Worm (Caenorhabditis elegans) whole organism, L1 larva: ENCODE results near the gene C05C10.7.

Experiments
- C04F5.9 ChIP-seq: sonication (generic microtip); optimal IDR thresholded peaks from 2 replicates; lab custom pipeline; 2016; ENCODE audit warnings: missing genetic modification characterization, missing compliant biosample characterization
- C16A3.4 ChIP-seq: fragments of 150-350 bp; optimal IDR thresholded peaks from 2 replicates; lab custom pipeline; 2014; ENCODE audit warnings: missing biosample characterization, missing genetic modification characterization
- aha-1 ChIP-seq: fragments of 150-350 bp; optimal IDR thresholded peaks from 2 replicates; lab custom pipeline; 2014; ENCODE audit warnings: missing biosample characterization, missing genetic modification characterization
- blmp-1 ChIP-seq: fragments of 150-350 bp; optimal IDR thresholded peaks from 2 replicates; lab custom pipeline; 2014; ENCODE audit warnings: missing biosample characterization, missing genetic modification characterization
- ceh-90 ChIP-seq: sonication (generic microtip); optimal IDR thresholded peaks from 2 replicates; lab custom pipeline; 2016; ENCODE audit warnings: missing genetic modification characterization, missing compliant biosample characterization
- ces-1 ChIP-seq: fragments of 150-350 bp; optimal IDR thresholded peaks from 2 replicates; lab custom pipeline; 2014; ENCODE audit warnings: missing biosample characterization, missing genetic modification reagents, missing genetic modification characterization
- efl-1 ChIP-seq, 4 experiments: fragments of 150-350 bp; optimal IDR thresholded peaks in 3 of 4; peaks in 1 of 4; 1 replicate in 1 of 4; 2 replicates in 3 of 4; lab custom pipeline; 2014; ENCODE audit warnings: missing biosample characterization in 2 of 4, missing genetic modification characterization in 2 of 4, missing genetic modification reagents in 2 of 4
- efl-3 ChIP-seq: fragments of 200-800 bp; sonication (Bioruptor generic); optimal IDR thresholded peaks from 2 replicates; lab custom pipeline; 2018; ENCODE audit warnings: mild to moderate bottlenecking, missing genetic modification characterization, missing compliant biosample characterization
- ets-5 ChIP-seq: fragments of 200-800 bp; sonication (Bioruptor generic); IDR thresholded peaks from 2 replicates; pipeline ENCODE4 v1.3.6; 2022; ENCODE audit warnings: missing genetic modification characterization, missing compliant biosample characterization
- fkh-10 ChIP-seq: sonication (generic microtip); optimal IDR thresholded peaks from 2 replicates; lab custom pipeline; 2017; ENCODE audit warnings: missing biosample characterization, missing genetic modification reagents, missing genetic modification characterization
- fkh-4 ChIP-seq: sonication (generic microtip); optimal IDR thresholded peaks from 2 replicates; lab custom pipeline; 2016; ENCODE audit warnings: missing compliant biosample characterization, missing genetic modification characterization, borderline replicate concordance
- fkh-8 ChIP-seq: sonication (generic microtip); optimal IDR thresholded peaks from 2 replicates; lab custom pipeline; 2016; ENCODE audit warnings: mild to moderate bottlenecking, missing genetic modification characterization, missing compliant biosample characterization
- hpl-2 ChIP-seq: fragments of 150-350 bp; optimal IDR thresholded peaks from 2 replicates; lab custom pipeline; 2014; ENCODE audit warnings: missing biosample characterization, missing genetic modification reagents, missing genetic modification characterization
- irx-1 ChIP-seq: sonication (generic microtip); optimal IDR thresholded peaks from 2 replicates; lab custom pipeline; 2016; ENCODE audit warnings: missing genetic modification characterization, missing compliant biosample characterization
- jun-1 ChIP-seq: fragments of 150-350 bp; optimal IDR thresholded peaks from 2 replicates; lab custom pipeline; 2014; ENCODE audit warnings: missing biosample characterization, missing genetic modification reagents, missing genetic modification characterization
- lin-14 ChIP-seq: fragments of 200-800 bp; sonication (Bioruptor generic); optimal IDR thresholded peaks from 2 replicates; lab custom pipeline; 2018; ENCODE audit warnings: mild to moderate bottlenecking, missing genetic modification characterization, moderate library complexity, missing compliant biosample characterization
- lin-15B ChIP-seq: fragments of 150-350 bp; sonication (generic microtip); optimal IDR thresholded peaks from 3 replicates; lab custom pipeline; 2014; ENCODE audit warnings: missing biosample characterization, missing genetic modification characterization
- lin-39 ChIP-seq: fragments of 150-350 bp; optimal IDR thresholded peaks from 2 replicates; lab custom pipeline; 2014; ENCODE audit warnings: missing biosample characterization, missing genetic modification reagents, missing genetic modification characterization
- lir-3 ChIP-seq: sonication (generic microtip); optimal IDR thresholded peaks from 2 replicates; lab custom pipeline; 2016; ENCODE audit warnings: mild to moderate bottlenecking, missing genetic modification characterization, moderate library complexity, missing compliant biosample characterization; ENCODE audit not compliant: poor library complexity
- mdl-1 ChIP-seq, 2 experiments: fragments of 150-350 bp; optimal IDR thresholded peaks; 2 replicates each; lab custom pipeline; 2014 to 2017; ENCODE audit warnings: missing biosample characterization in 2 of 2, missing genetic modification characterization in 2 of 2, inconsistent platforms in 1 of 2
- mep-1 ChIP-seq: fragments of 150-350 bp; optimal IDR thresholded peaks from 2 replicates; lab custom pipeline; 2014; ENCODE audit warnings: missing biosample characterization, missing genetic modification characterization
- nhr-20 ChIP-seq: sonication (generic microtip); optimal IDR thresholded peaks from 2 replicates; lab custom pipeline; 2016; ENCODE audit warnings: mild to moderate bottlenecking, missing genetic modification characterization, missing compliant biosample characterization
- nhr-47 ChIP-seq: sonication (generic microtip); optimal IDR thresholded peaks from 2 replicates; lab custom pipeline; 2016; ENCODE audit warnings: mild to moderate bottlenecking, missing genetic modification characterization, moderate library complexity, missing compliant biosample characterization
- nhr-77 ChIP-seq: fragments of 150-350 bp; optimal IDR thresholded peaks from 2 replicates; lab custom pipeline; 2014; ENCODE audit warnings: missing biosample characterization, missing genetic modification characterization
- nhr-90 ChIP-seq: sonication (generic microtip); optimal IDR thresholded peaks from 2 replicates; lab custom pipeline; 2016; ENCODE audit warnings: mild to moderate bottlenecking, missing genetic modification characterization, missing compliant biosample characterization; ENCODE audit not compliant: poor library complexity
- pax-3 ChIP-seq: fragments of 200-800 bp; sonication (Bioruptor generic); optimal IDR thresholded peaks from 2 replicates; lab custom pipeline; 2018; ENCODE audit warnings: mild to moderate bottlenecking, missing genetic modification characterization, moderate library complexity, missing compliant biosample characterization
- pqm-1 ChIP-seq: sonication (generic microtip); optimal IDR thresholded peaks from 3 replicates; lab custom pipeline; 2017; ENCODE audit warnings: missing biosample characterization, missing genetic modification characterization
- rnt-1 ChIP-seq: sonication (generic microtip); optimal IDR thresholded peaks from 2 replicates; lab custom pipeline; 2016; ENCODE audit warnings: mild to moderate bottlenecking, missing genetic modification characterization, moderate library complexity, missing compliant biosample characterization
- sptf-1 ChIP-seq: fragments of 150-350 bp; optimal IDR thresholded peaks from 2 replicates; lab custom pipeline; 2014; ENCODE audit warnings: missing biosample characterization, missing genetic modification characterization
- sup-37 ChIP-seq: fragments of 200-800 bp; sonication (Bioruptor generic); optimal IDR thresholded peaks from 2 replicates; lab custom pipeline; 2018; ENCODE audit warnings: mild to moderate bottlenecking, missing genetic modification characterization, missing compliant biosample characterization
- swsn-7 ChIP-seq: sonication (generic microtip); optimal IDR thresholded peaks from 2 replicates; lab custom pipeline; 2016; ENCODE audit warnings: missing genetic modification characterization, missing compliant biosample characterization
- unc-130 ChIP-seq: fragments of 150-350 bp; optimal IDR thresholded peaks from 2 replicates; lab custom pipeline; 2017; ENCODE audit warnings: missing biosample characterization, missing genetic modification characterization, inconsistent platforms
- unc-30 ChIP-seq: sonication (generic microtip); optimal IDR thresholded peaks from 2 replicates; lab custom pipeline; 2017; ENCODE audit warnings: missing biosample characterization, missing genetic modification characterization
- unc-86 ChIP-seq: sonication (generic microtip); optimal IDR thresholded peaks from 2 replicates; lab custom pipeline; 2016; ENCODE audit warnings: missing genetic modification characterization, missing compliant biosample characterization
- vab-15 ChIP-seq: sonication (generic microtip); optimal IDR thresholded peaks from 2 replicates; lab custom pipeline; 2017; ENCODE audit warnings: missing genotype, mild to moderate bottlenecking, missing genetic modification characterization, missing compliant biosample characterization
- zag-1 ChIP-seq: fragments of 150-350 bp; optimal IDR thresholded peaks from 2 replicates; lab custom pipeline; 2014; ENCODE audit warnings: missing biosample characterization, missing genetic modification characterization
- ztf-11 ChIP-seq, 2 experiments: sonication (generic microtip); optimal IDR thresholded peaks; 2 replicates each; lab custom pipeline; 2016 to 2017; ENCODE audit warnings: missing genetic modification characterization in 2 of 2, missing biosample characterization in 1 of 2, missing compliant biosample characterization in 1 of 2

Gene C05C10.7

DNA sequence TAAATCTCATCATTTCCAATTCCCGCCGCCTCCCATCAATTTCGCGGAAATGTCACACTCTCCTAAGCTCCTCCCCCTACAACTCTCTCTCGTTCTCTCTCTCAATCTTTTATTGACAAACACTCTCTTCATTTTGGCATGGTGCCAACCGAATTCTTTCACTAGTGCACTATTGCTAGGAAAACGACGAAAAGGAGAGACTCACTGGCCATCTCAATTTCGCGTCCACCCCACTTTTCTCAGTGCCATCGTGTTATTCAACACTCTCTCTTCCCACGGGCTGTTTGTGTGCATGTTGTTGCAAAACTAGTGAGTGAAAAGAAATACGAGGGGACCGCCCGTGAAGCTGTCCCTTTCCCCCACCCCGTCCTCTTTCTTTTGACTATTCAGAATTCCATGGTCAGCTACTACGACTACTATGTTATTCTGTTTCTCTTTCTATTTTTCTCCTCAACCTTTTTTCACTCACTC is 46.1 kb upstream of the C05C10.7 start (continued):
- TF ChIP-seq unc-130 (tag; lab: Kevin White, UChicago) (peak; percentile 28), nhr-90 (no peak), sup-37 (GFP tag; lab: Kevin White, UChicago) (no peak), hpl-2 (GFP tag; lab: Kevin White, UChicago) (no peak), lin-39 (tag; lab: Kevin White, UChicago) (no peak), fkh-8 (tag; lab: Kevin White, UChicago) (peak; percentile 66), sptf-1 (no peak), mep-1 (peak; percentile 55), blmp-1 (tag; lab: Kevin White, UChicago) (peak; percentile 82), efl-1 (optimal IDR thresholded peaks at IDR 0.05; lab: Kevin White, UChicago) (peak; percentile 35 to 59), efl-1 (GFP tag; optimal IDR thresholded peaks at IDR 0.05 in 1 of 2; lab: Kevin White, UChicago) (peak; percentile 52 to 80), C04F5.9 (tag; lab: Kevin White, UChicago) (no peak), vab-15 (tag; lab: Kevin White, UChicago) (no peak), ets-5 (GFP tag; lab: Robert Waterston, UW) (no peak), efl-3 (GFP tag; lab: Kevin White, UChicago) (no peak), jun-1 (tag; lab: Kevin White, UChicago) (no peak), zag-1 (tag; lab: Kevin White, UChicago) (peak; percentile 3), mdl-1 (tag; optimal IDR thresholded peaks at IDR 0.05; lab: Kevin White, UChicago) (peak in 1 of 2 experiments; percentile 48), nhr-77 (peak; percentile 53), C16A3.4 (tag; lab: Kevin White, UChicago) (peak; percentile 45), fkh-10 (GFP tag; lab: Kevin White, UChicago) (peak; percentile 43), unc-86 (tag; lab: Kevin White, UChicago) (peak; percentile 73), nhr-47 (tag; lab: Kevin White, UChicago) (peak; percentile 67), ztf-11 (tag; optimal IDR thresholded peaks at IDR 0.05; lab: Kevin White, UChicago) (peak in 1 of 2 experiments; percentile 1), lir-3 (tag; lab: Kevin White, UChicago) (peak; percentile 8), unc-30 (tag; lab: Kevin White, UChicago) (no peak), aha-1 (tag; lab: Kevin White, UChicago) (no peak), pqm-1 (no peak), irx-1 (tag; lab: Kevin White, UChicago) (peak; percentile 49), ces-1 (GFP tag; lab: Kevin White, UChicago) (no peak), ceh-90 (tag; lab: Kevin White, UChicago) (no peak), lin-15B (tag; lab: Kevin White, UChicago) (peak; percentile 22), swsn-7 (peak; percentile 70)

DNA sequence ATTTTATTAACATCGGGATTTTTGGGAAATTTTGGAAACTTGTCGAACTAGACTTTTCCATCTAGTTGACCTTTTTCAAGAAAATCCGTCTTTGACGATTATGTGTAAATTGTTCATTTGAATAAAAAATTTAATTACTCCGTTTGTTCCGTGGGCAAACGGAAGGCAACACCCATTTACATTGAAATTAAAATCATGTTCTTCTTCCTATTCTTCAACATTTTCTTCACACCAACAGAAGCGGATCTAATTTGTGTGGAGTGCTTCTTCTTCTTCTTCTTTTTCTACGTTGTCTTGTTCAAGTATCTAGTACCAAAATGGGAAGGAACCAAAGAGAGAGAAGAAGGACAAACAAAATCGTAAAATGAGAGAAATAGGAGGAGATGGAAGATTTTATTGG is 43.7 kb upstream of the C05C10.7 start:
- TF ChIP-seq pax-3: no peak
- TF ChIP-seq sup-37 (GFP tag; lab: Kevin White, UChicago): no peak
- TF ChIP-seq lin-14 (GFP tag; lab: Kevin White, UChicago): peak; percentile 23

DNA sequence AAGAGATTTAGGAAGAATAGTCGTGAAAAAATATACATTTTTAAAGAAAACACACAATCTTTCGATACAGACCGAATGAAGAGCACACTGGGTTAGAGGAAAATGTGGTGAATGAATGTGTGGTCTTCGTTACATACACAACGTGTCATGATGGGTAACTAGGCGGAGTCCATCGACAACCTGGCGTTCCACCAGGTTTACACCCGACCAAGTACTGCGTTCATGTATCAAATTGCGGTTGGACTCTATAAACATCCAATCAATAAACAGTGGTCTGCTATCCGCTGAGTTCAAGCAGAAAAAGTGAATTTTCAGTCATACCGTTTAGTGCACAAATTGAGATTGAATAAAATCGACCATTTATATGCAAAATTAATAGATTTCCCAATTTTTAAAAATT is 43.0 kb upstream of the C05C10.7 start, which contains the start of gene sdz-38:
sdz-38 (minus strand) TSS at position 101 of the 400 bp plus-strand sequence.
- TF ChIP-seq fkh-4 (tag; lab: Kevin White, UChicago): no peak
- no peak for TF ChIP-seq mdl-1 (tag; optimal IDR thresholded peaks at IDR 0.05; lab: Kevin White, UChicago)
- no peak for TF ChIP-seq nhr-20
- TF ChIP-seq rnt-1 (tag; lab: Kevin White, UChicago): no peak
